Fruit fly (Drosophila melanogaster) whole organism, prepupa: ENCODE measurements around the gene CG4020.
A peak's percentile ranks its signal among the peaks of the same experiment; 100 is the strongest.

Source experiments
- Blimp-1 ChIP-seq: fragments of 200-800 bp; sonication (Bioruptor generic); optimal IDR thresholded peaks from 3 replicates; lab custom pipeline; 2017; ENCODE audit warnings: missing biosample characterization, missing genetic modification characterization, mild to moderate bottlenecking, moderate library complexity, missing genetic modification reagents
- CG10631 ChIP-seq: fragments of 200-800 bp; sonication (Bioruptor generic); optimal IDR thresholded peaks from 2 replicates; lab custom pipeline; 2016; ENCODE audit warnings: missing biosample characterization, missing genetic modification characterization
- CG10669 ChIP-seq: fragments of 200-800 bp; sonication (Bioruptor generic); optimal IDR thresholded peaks from 3 replicates; lab custom pipeline; 2018; ENCODE audit warnings: missing biosample characterization, mild to moderate bottlenecking, missing genetic modification characterization, moderate library complexity
- CG11294 ChIP-seq: fragments of 200-800 bp; sonication (Bioruptor generic); IDR thresholded peaks from 2 replicates; pipeline ENCODE4 v1.3.6; 2022; ENCODE audit warnings: missing biosample characterization, missing genetic modification characterization
- CG11762 ChIP-seq: fragments of 200-800 bp; sonication (Bioruptor generic); optimal IDR thresholded peaks from 3 replicates; lab custom pipeline; 2016; ENCODE audit warnings: missing biosample characterization, missing genetic modification characterization; ENCODE audit not compliant: insufficient read depth
- CG11902 ChIP-seq: fragments of 200-800 bp; sonication (Bioruptor generic); optimal IDR thresholded peaks from 3 replicates; lab custom pipeline; 2016; ENCODE audit warnings: missing biosample characterization, missing genetic modification characterization
- CG15336 ChIP-seq: fragments of 200-800 bp; sonication (Bioruptor generic); IDR thresholded peaks from 2 replicates; pipeline ENCODE4 v1.3.6; 2022; ENCODE audit warnings: missing biosample characterization, missing genetic modification characterization
- CG3032 ChIP-seq: fragments of 200-800 bp; optimal IDR thresholded peaks from 2 replicates; lab custom pipeline; 2019; ENCODE audit warnings: missing biosample characterization, mild to moderate bottlenecking, missing genetic modification characterization, moderate library complexity
- CG31627 ChIP-seq: fragments of 200-800 bp; sonication (Bioruptor generic); optimal IDR thresholded peaks from 3 replicates; lab custom pipeline; 2016; ENCODE audit warnings: missing biosample characterization, missing genetic modification characterization
- CG3919 ChIP-seq: fragments of 200-800 bp; sonication (Bioruptor generic); optimal IDR thresholded peaks from 3 replicates; lab custom pipeline; 2016; ENCODE audit warnings: missing biosample characterization, missing genetic modification characterization
- CG4318 ChIP-seq: fragments of 200-800 bp; sonication (Bioruptor generic); optimal IDR thresholded peaks from 3 replicates; lab custom pipeline; 2017; ENCODE audit warnings: missing biosample characterization, mild to moderate bottlenecking, missing genetic modification characterization
- CG6163 ChIP-seq: fragments of 200-800 bp; sonication (Bioruptor generic); IDR thresholded peaks from 3 replicates; pipeline ENCODE4 v1.3.6; 2022; ENCODE audit warnings: missing biosample characterization, missing genetic modification characterization
- CG6276 ChIP-seq: fragments of 200-800 bp; sonication (Bioruptor generic); optimal IDR thresholded peaks from 2 replicates; lab custom pipeline; 2017; ENCODE audit warnings: missing biosample characterization, mild to moderate bottlenecking, missing genetic modification characterization
- CG6792 ChIP-seq: fragments of 200-800 bp; sonication (Bioruptor generic); optimal IDR thresholded peaks from 3 replicates; lab custom pipeline; 2016; ENCODE audit warnings: missing biosample characterization, missing genetic modification characterization
- CG6808 ChIP-seq: fragments of 200-800 bp; sonication (Bioruptor generic); optimal IDR thresholded peaks from 3 replicates; lab custom pipeline; 2017; ENCODE audit warnings: missing biosample characterization, missing genetic modification characterization, mild to moderate bottlenecking, moderate library complexity, missing genetic modification reagents
- CG6854 ChIP-seq: fragments of 200-800 bp; sonication (Bioruptor generic); optimal IDR thresholded peaks from 2 replicates; lab custom pipeline; 2017; ENCODE audit warnings: missing biosample characterization, mild to moderate bottlenecking, missing genetic modification characterization
- CG8119 ChIP-seq: fragments of 200-800 bp; sonication (Bioruptor generic); IDR thresholded peaks from 3 replicates; pipeline ENCODE4 v1.3.6; 2022; ENCODE audit warnings: missing biosample characterization, missing genetic modification characterization
- CG8319 ChIP-seq: fragments of 200-800 bp; sonication (Bioruptor generic); optimal IDR thresholded peaks from 3 replicates; lab custom pipeline; 2016; ENCODE audit warnings: missing biosample characterization, missing genetic modification characterization
- CG8632 ChIP-seq: fragments of 200-800 bp; sonication (Bioruptor generic); optimal IDR thresholded peaks from 3 replicates; lab custom pipeline; 2016; ENCODE audit warnings: missing biosample characterization, missing genetic modification characterization
- CG9139 ChIP-seq: fragments of 200-800 bp; sonication (Bioruptor generic); optimal IDR thresholded peaks from 3 replicates; lab custom pipeline; 2017; ENCODE audit warnings: missing biosample characterization, mild to moderate bottlenecking, missing genetic modification characterization
- Eip75B ChIP-seq: fragments of 200-800 bp; sonication (Bioruptor generic); optimal IDR thresholded peaks from 3 replicates; lab custom pipeline; 2016; ENCODE audit warnings: missing biosample characterization, missing genetic modification characterization
- Eip78C ChIP-seq: fragments of 200-800 bp; sonication (Bioruptor generic); peaks from one replicate; lab custom pipeline; 2016; ENCODE audit warnings: missing biosample characterization, missing genetic modification characterization
- Ets21C ChIP-seq: fragments of 200-800 bp; sonication (Bioruptor generic); optimal IDR thresholded peaks from 3 replicates; lab custom pipeline; 2016; ENCODE audit warnings: missing biosample characterization, missing genetic modification characterization
- Ets96B ChIP-seq: fragments of 200-800 bp; optimal IDR thresholded peaks from 2 replicates; lab custom pipeline; 2019; ENCODE audit warnings: missing biosample characterization, mild to moderate bottlenecking, missing genetic modification characterization, moderate library complexity
- Gug ChIP-seq: fragments of 200-800 bp; sonication (Bioruptor generic); IDR thresholded peaks from 2 replicates; pipeline ENCODE4 v1.3.6; 2022; ENCODE audit warnings: missing biosample characterization, missing genetic modification characterization
- Hr38 ChIP-seq: sonication (Bioruptor generic); optimal IDR thresholded peaks from 2 replicates; lab custom pipeline; 2016; ENCODE audit warnings: missing biosample characterization, missing genetic modification characterization
- Hr39 ChIP-seq: fragments of 200-800 bp; sonication (Bioruptor generic); optimal IDR thresholded peaks from 2 replicates; lab custom pipeline; 2016; ENCODE audit warnings: missing biosample characterization, missing genetic modification characterization
- Hr4 ChIP-seq: fragments of 200-800 bp; sonication (Bioruptor generic); optimal IDR thresholded peaks from 3 replicates; lab custom pipeline; 2016; ENCODE audit warnings: missing biosample characterization, missing genetic modification characterization
- Lpt ChIP-seq: fragments of 200-800 bp; sonication (Bioruptor generic); optimal IDR thresholded peaks from 3 replicates; lab custom pipeline; 2016; ENCODE audit warnings: missing biosample characterization, missing genetic modification characterization
- Met ChIP-seq: fragments of 200-800 bp; sonication (Bioruptor generic); optimal IDR thresholded peaks from 3 replicates; lab custom pipeline; 2016; ENCODE audit warnings: missing biosample characterization, missing genetic modification characterization
- OdsH ChIP-seq: fragments of 200-800 bp; sonication (Bioruptor generic); optimal IDR thresholded peaks from 3 replicates; lab custom pipeline; 2016; ENCODE audit warnings: missing biosample characterization, missing genetic modification characterization
- Smox ChIP-seq: fragments of 200-800 bp; sonication (Bioruptor generic); optimal IDR thresholded peaks from 3 replicates; lab custom pipeline; 2016; ENCODE audit warnings: missing biosample characterization, missing genetic modification characterization
- Sox14 ChIP-seq: fragments of 200-800 bp; sonication (Bioruptor generic); optimal IDR thresholded peaks from 3 replicates; lab custom pipeline; 2016; ENCODE audit warnings: missing biosample characterization, missing genetic modification characterization
- Sox15 ChIP-seq: fragments of 200-800 bp; sonication (Bioruptor generic); optimal IDR thresholded peaks from 3 replicates; lab custom pipeline; 2016; ENCODE audit warnings: missing biosample characterization, missing genetic modification characterization
- achi ChIP-seq: fragments of 200-800 bp; sonication (Bioruptor generic); optimal IDR thresholded peaks from 3 replicates; lab custom pipeline; 2016; ENCODE audit warnings: missing biosample characterization, missing genetic modification characterization
- acj6 ChIP-seq: fragments of 200-800 bp; sonication (Bioruptor generic); optimal IDR thresholded peaks from 3 replicates; lab custom pipeline; 2016; ENCODE audit warnings: missing biosample characterization, missing genetic modification characterization
- cyc ChIP-seq: fragments of 200-800 bp; sonication (Bioruptor generic); optimal IDR thresholded peaks from 3 replicates; lab custom pipeline; 2016; ENCODE audit warnings: missing biosample characterization, missing genetic modification characterization
- dsx ChIP-seq: fragments of 200-800 bp; optimal IDR thresholded peaks from 3 replicates; lab custom pipeline; 2019; ENCODE audit warnings: missing biosample characterization, mild to moderate bottlenecking, missing genetic modification characterization, moderate library complexity; ENCODE audit not compliant: poor library complexity, severe bottlenecking
- eg ChIP-seq: fragments of 200-800 bp; sonication (Bioruptor generic); IDR thresholded peaks from 3 replicates; pipeline ENCODE4 v1.3.6; 2022; ENCODE audit warnings: missing biosample characterization, missing genetic modification characterization
- fd59A ChIP-seq: fragments of 200-800 bp; sonication (Bioruptor generic); optimal IDR thresholded peaks from 2 replicates; lab custom pipeline; 2017; ENCODE audit warnings: missing biosample characterization, mild to moderate bottlenecking, missing genetic modification characterization, missing genetic modification reagents
- fd85E ChIP-seq: fragments of 200-800 bp; sonication (Bioruptor generic); optimal IDR thresholded peaks from 3 replicates; lab custom pipeline; 2016; ENCODE audit warnings: missing biosample characterization, missing genetic modification characterization
- fkh ChIP-seq: fragments of 200-800 bp; sonication (Bioruptor generic); optimal IDR thresholded peaks from 3 replicates; lab custom pipeline; 2017; ENCODE audit warnings: missing biosample characterization, mild to moderate bottlenecking, missing genetic modification characterization, moderate library complexity
- lz ChIP-seq: fragments of 200-800 bp; sonication (Bioruptor generic); optimal IDR thresholded peaks from 3 replicates; lab custom pipeline; 2016; ENCODE audit warnings: missing biosample characterization, missing genetic modification characterization
- net ChIP-seq: fragments of 200-800 bp; sonication (Bioruptor generic); optimal IDR thresholded peaks from 3 replicates; lab custom pipeline; 2016; ENCODE audit warnings: missing biosample characterization, missing genetic modification characterization
- pdm3 ChIP-seq: fragments of 200-800 bp; sonication (Bioruptor generic); optimal IDR thresholded peaks from 3 replicates; lab custom pipeline; 2016; ENCODE audit warnings: missing biosample characterization, missing genetic modification characterization
- salr ChIP-seq, 2 experiments: fragments of 200-800 bp; sonication (Bioruptor generic); optimal IDR thresholded peaks; 3 replicates each; lab custom pipeline; 2016 to 2018; ENCODE audit warnings: missing biosample characterization in 2 of 2, missing genetic modification characterization in 2 of 2, mild to moderate bottlenecking in 1 of 2
- spab ChIP-seq: fragments of 200-800 bp; sonication (Bioruptor generic); optimal IDR thresholded peaks from 2 replicates; lab custom pipeline; 2017; ENCODE audit warnings: missing biosample characterization, mild to moderate bottlenecking, missing genetic modification characterization, missing genetic modification reagents
- svp ChIP-seq: fragments of 200-800 bp; sonication (Bioruptor generic); peaks from one replicate; lab custom pipeline; 2016; ENCODE audit warnings: missing biosample characterization, missing genetic modification characterization
- vri ChIP-seq: fragments of 200-800 bp; sonication (Bioruptor generic); optimal IDR thresholded peaks from 3 replicates; lab custom pipeline; 2016; ENCODE audit warnings: missing biosample characterization, mild to moderate bottlenecking, missing genetic modification characterization

The CG4020 gene

dm6 chrX:5923124-5923523, 17.6 kb downstream of the CG4020 start (continued):
- TF ChIP-seq fkh (GFP tag; lab: Kevin White, UChicago) (no peak), Eip75B (GFP tag; lab: Kevin White, UChicago) (peak; percentile 81), CG8119 (peak; percentile 53; the same call in 2 of the 3 replicates), CG6163 (peak; percentile 78), achi (GFP tag; lab: Kevin White, UChicago) (peak; percentile 64), CG9139 (peak; percentile 12), CG6276 (GFP tag; lab: Kevin White, UChicago) (peak; percentile 21), CG8632 (peak; percentile 75), pdm3 (GFP tag; lab: Kevin White, UChicago) (peak; percentile 75), Lpt (GFP tag; lab: Kevin White, UChicago) (peak; percentile 4), eg (GFP tag; lab: Robert Waterston, UW) (peak; percentile 38; the same call in 1 of the 3 replicates)

dm6 chrX:5924378-5924777, 18.8 kb downstream of the CG4020 start:
- peak; percentile 53 for TF ChIP-seq pdm3 (GFP tag; lab: Kevin White, UChicago)
- TF ChIP-seq svp (GFP tag; lab: Kevin White, UChicago) = no peak
- peak; percentile 54 for TF ChIP-seq OdsH (GFP tag; lab: Kevin White, UChicago)
- no peak for TF ChIP-seq fd59A (GFP tag; lab: Kevin White, UChicago)
- TF ChIP-seq spab (GFP tag; lab: Kevin White, UChicago) = no peak
- TF ChIP-seq CG6163 = peak; percentile 75; the same call in 2 of the 3 replicates
- no peak for TF ChIP-seq Ets21C (GFP tag; lab: Kevin White, UChicago)
- no peak for TF ChIP-seq CG31627
- TF ChIP-seq CG10669 (GFP tag; lab: Kevin White, UChicago) = no peak
- TF ChIP-seq achi (GFP tag; lab: Kevin White, UChicago) = peak; percentile 65
- no peak for TF ChIP-seq Hr4 (GFP tag; lab: Kevin White, UChicago)
- peak; percentile 37 for TF ChIP-seq acj6 (GFP tag; lab: Kevin White, UChicago)
- no peak for TF ChIP-seq CG11902
- TF ChIP-seq eg (GFP tag; lab: Robert Waterston, UW) = peak; percentile 65
- TF ChIP-seq fkh (GFP tag; lab: Kevin White, UChicago) = no peak
- TF ChIP-seq CG9139 = no peak
- TF ChIP-seq vri (GFP tag; lab: Kevin White, UChicago) = no peak
- peak; percentile 56 for TF ChIP-seq CG3919
- peak; percentile 17 for TF ChIP-seq CG6808 (GFP tag; lab: Kevin White, UChicago)
- peak; percentile 37 for TF ChIP-seq CG4318
- peak; percentile 31 for TF ChIP-seq net (GFP tag; lab: Kevin White, UChicago)
- TF ChIP-seq Blimp-1 (GFP tag; lab: Kevin White, UChicago) = no peak
- no peak for TF ChIP-seq Smox (GFP tag; lab: Kevin White, UChicago)
- peak in 1 of 2 experiments; percentile 58 for TF ChIP-seq salr (GFP tag; optimal IDR thresholded peaks at IDR 0.05; lab: Kevin White, UChicago)
- TF ChIP-seq Met (GFP tag; lab: Kevin White, UChicago) = no peak
- TF ChIP-seq Sox14 (GFP tag; lab: Kevin White, UChicago) = peak; percentile 63
- TF ChIP-seq Eip75B (GFP tag; lab: Kevin White, UChicago) = peak; percentile 35
- no peak for TF ChIP-seq lz
- TF ChIP-seq cyc (GFP tag; lab: Kevin White, UChicago) = no peak
- TF ChIP-seq CG3032 (tag; lab: Kevin White, UChicago) = no peak
- TF ChIP-seq CG8632 = no peak
- TF ChIP-seq CG6854 = no peak
- peak; percentile 68 for TF ChIP-seq Gug (GFP tag; lab: Robert Waterston, UW)
- TF ChIP-seq Eip78C (GFP tag; lab: Kevin White, UChicago) = peak; percentile 76
- peak; percentile 71 for TF ChIP-seq Lpt (GFP tag; lab: Kevin White, UChicago)
- no peak for TF ChIP-seq CG8319 (GFP tag; lab: Kevin White, UChicago)
- TF ChIP-seq CG11294 = no peak; the same call in 1 of the 2 replicates
- TF ChIP-seq CG10631 (GFP tag; lab: Kevin White, UChicago) = peak; percentile 75
- peak; percentile 45 for TF ChIP-seq CG11762 (GFP tag; lab: Kevin White, UChicago)
- TF ChIP-seq CG15336 = peak; percentile 72
- peak; percentile 77 for TF ChIP-seq CG8119
- TF ChIP-seq Ets96B (tag; lab: Kevin White, UChicago) = peak; percentile 7
- TF ChIP-seq dsx (GFP tag; lab: Kevin White, UChicago) = no peak
- TF ChIP-seq Sox15 (GFP tag; lab: Kevin White, UChicago) = no peak
- TF ChIP-seq Hr39 (GFP tag; lab: Kevin White, UChicago) = no peak
- no peak for TF ChIP-seq fd85E (GFP tag; lab: Kevin White, UChicago)
- no peak for TF ChIP-seq Hr38 (GFP tag; lab: Kevin White, UChicago)
- TF ChIP-seq CG6792 (GFP tag; lab: Kevin White, UChicago) = peak; percentile 33
- peak; percentile 56 for TF ChIP-seq CG6276 (GFP tag; lab: Kevin White, UChicago)
